Worm (Caenorhabditis elegans) whole organism, L2 larva: ENCODE data around the gene ZK971.1.

Experiments used
- ZK546.5 ChIP-seq: sonication (generic microtip); optimal IDR thresholded peaks from 2 replicates; lab custom pipeline; 2017; ENCODE audit warnings: missing biosample characterization, missing genetic modification characterization
- alr-1 ChIP-seq: fragments of 150-350 bp; optimal IDR thresholded peaks from 2 replicates; lab custom pipeline; 2014; ENCODE audit warnings: missing biosample characterization, missing genetic modification characterization
- ama-1 ChIP-seq: fragments of 150-350 bp; optimal IDR thresholded peaks from 2 replicates; lab custom pipeline; 2018; ENCODE audit warnings: inconsistent platforms
- elt-1 ChIP-seq: fragments of 150-350 bp; optimal IDR thresholded peaks from 2 replicates; lab custom pipeline; 2014; ENCODE audit warnings: missing biosample characterization, missing genetic modification characterization
- lin-13 ChIP-seq: fragments of 150-350 bp; optimal IDR thresholded peaks from 2 replicates; lab custom pipeline; 2014; ENCODE audit warnings: missing biosample characterization, missing genetic modification reagents, missing genetic modification characterization
- lsy-2 ChIP-seq, 2 experiments: fragments of 150-350 bp in 1 of 2; sonication (generic microtip) in 1 of 2; optimal IDR thresholded peaks; 2 replicates each; lab custom pipeline; 2014 to 2017; ENCODE audit warnings: missing biosample characterization in 2 of 2, missing genetic modification characterization in 2 of 2
- mab-5 ChIP-seq: fragments of 150-350 bp; optimal IDR thresholded peaks from 2 replicates; lab custom pipeline; 2014; ENCODE audit warnings: missing biosample characterization, missing genetic modification characterization
- nhr-11 ChIP-seq: fragments of 150-350 bp; optimal IDR thresholded peaks from 2 replicates; lab custom pipeline; 2014; ENCODE audit warnings: missing biosample characterization, missing genetic modification characterization
- skn-1 ChIP-seq: sonication (generic microtip); optimal IDR thresholded peaks from 2 replicates; lab custom pipeline; 2017; ENCODE audit warnings: missing biosample characterization, missing genetic modification characterization
- snpc-4 ChIP-seq: fragments of 150-350 bp; optimal IDR thresholded peaks from 2 replicates; lab custom pipeline; 2014; ENCODE audit warnings: missing biosample characterization, missing genetic modification characterization
- zag-1 ChIP-seq: fragments of 150-350 bp; optimal IDR thresholded peaks from 2 replicates; lab custom pipeline; 2014; ENCODE audit warnings: missing biosample characterization, missing genetic modification characterization
- ztf-11 ChIP-seq: sonication (generic microtip); optimal IDR thresholded peaks from 2 replicates; lab custom pipeline; 2017; ENCODE audit warnings: missing biosample characterization, missing genetic modification characterization

- no peak for TF ChIP-seq mab-5 (tag; lab: Kevin White, UChicago)
- TF ChIP-seq nhr-11 (tag; lab: Kevin White, UChicago): no peak
- no peak for TF ChIP-seq alr-1
- peak; percentile 33 for TF ChIP-seq zag-1 (tag; lab: Kevin White, UChicago)
- TF ChIP-seq ama-1 (lab: Kevin White, UChicago): no peak
- TF ChIP-seq lsy-2 (tag; optimal IDR thresholded peaks at IDR 0.05; lab: Kevin White, UChicago): peak; percentile 79 to 84
- TF ChIP-seq lin-13 (GFP tag; lab: Kevin White, UChicago): peak; percentile 77
- TF ChIP-seq ZK546.5 (tag; lab: Kevin White, UChicago): peak; percentile 2
- no peak for TF ChIP-seq skn-1 (tag; lab: Kevin White, UChicago)
- peak; percentile 45 for TF ChIP-seq snpc-4 (tag; lab: Kevin White, UChicago)
- no peak for TF ChIP-seq ztf-11 (tag; lab: Kevin White, UChicago)
- TF ChIP-seq elt-1 (tag; lab: Kevin White, UChicago): no peak
Measured at ce11 chrII:10300954-10301353, 21.5 kb upstream of the ZK971.1 start, which contains the start of gene mdt-22.
